Fruit fly (Drosophila melanogaster): ENCODE measurements around the gene CG11885.

DNA sequence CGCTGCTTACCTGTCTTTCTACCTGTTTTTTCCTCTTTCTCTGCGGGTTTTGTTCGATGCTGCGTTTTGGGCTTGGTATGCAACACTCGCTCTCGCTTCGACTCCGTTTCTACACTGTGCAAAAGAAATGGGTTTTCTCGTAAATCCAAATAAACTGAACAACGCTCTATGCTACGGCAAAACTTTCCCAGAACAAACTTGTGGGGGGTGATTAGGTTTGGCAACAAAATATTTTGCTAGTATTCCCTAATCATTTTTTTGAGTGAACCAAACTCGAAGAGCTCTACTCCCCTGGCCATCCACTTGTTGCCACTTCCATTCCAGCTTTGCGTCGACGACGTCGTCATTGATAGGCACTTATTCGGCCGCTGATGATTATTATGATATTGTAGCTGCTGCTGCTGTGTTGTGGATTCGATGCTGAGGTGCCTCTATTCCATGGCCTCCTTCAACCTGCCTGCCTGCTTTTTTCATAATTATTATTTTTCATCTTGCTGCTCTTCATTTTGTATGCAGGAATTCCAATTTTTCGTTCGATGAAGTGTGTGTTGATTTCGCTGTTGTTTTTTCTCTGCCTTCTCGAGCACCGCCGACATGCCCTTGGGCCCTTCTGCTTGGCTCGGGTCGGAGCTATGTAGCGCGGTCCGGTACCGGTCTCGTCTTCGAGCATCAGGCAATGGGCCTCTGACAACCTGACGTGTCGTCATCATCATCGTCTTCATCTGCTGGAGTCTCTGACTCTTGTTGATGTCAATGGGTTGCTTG, 20.9 kb upstream of the CG11885 start:
- TF ChIP-seq foxo (GFP tag; optimal IDR thresholded peaks at IDR 0.05) (peak; percentile 63 to 97), brk (GFP tag; optimal IDR thresholded peaks at IDR 0.05) (no peak), Abd-B (GFP tag; optimal IDR thresholded peaks at IDR 0.05) (no peak), Hr78 (GFP tag; optimal IDR thresholded peaks at IDR 0.05) (no peak), Dfd (GFP tag; optimal IDR thresholded peaks at IDR 0.05) (no peak), OdsH (GFP tag; optimal IDR thresholded peaks at IDR 0.05) (peak; percentile 95), jim (GFP tag; optimal IDR thresholded peaks at IDR 0.05) (no peak), CG9705 (GFP tag; optimal IDR thresholded peaks at IDR 0.05) (peak; percentile 76), dl (GFP tag; optimal IDR thresholded peaks at IDR 0.05; ENCODE audit: insufficient read depth in 1 of 2, partially characterized antibody in 2 of 2) (peak in 1 of 2 experiments; percentile 10), pan (optimal IDR thresholded peaks at IDR 0.05) (no peak), Dif (GFP tag; optimal IDR thresholded peaks at IDR 0.05; ENCODE audit: partially characterized antibody) (no peak), Myc (optimal IDR thresholded peaks at IDR 0.05) (no peak)

Data from whole organism, wandering third instar larva.